Fruit fly (Drosophila melanogaster): ENCODE results near the gene CG13318.

Gene CG13318

DNA sequence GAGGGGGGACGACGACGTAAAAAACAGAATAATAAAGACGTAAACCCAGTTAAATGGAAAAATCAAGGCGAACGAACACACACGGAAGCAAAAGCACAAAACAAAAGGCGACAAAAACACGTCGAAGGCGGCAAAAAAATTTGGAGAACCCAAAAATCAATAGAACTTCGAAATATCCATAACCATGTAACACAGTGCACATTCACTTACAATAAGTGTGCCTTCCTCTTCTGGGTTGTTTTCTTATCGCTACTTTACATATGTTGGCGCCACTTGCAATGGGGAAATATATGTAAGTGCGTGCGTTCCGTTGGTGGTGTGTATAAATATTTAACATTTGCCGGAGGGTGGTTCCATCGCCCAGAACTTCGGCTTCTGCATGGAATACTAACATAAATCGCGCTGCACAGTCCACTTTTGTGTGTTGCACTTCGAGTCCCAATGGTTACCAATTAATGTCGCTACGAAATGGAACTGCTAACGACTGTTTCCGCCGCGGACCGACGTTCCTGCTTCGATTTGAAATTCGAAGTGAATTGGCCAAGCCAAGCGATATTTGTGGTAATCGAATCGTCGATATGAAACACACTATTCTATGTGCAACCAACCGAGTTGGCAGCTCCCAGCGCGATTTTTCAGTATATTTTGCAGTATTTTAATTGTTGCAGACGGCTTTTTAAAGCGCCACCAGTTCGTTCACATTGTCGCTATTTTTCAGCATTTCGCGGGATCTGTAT is 25.2 kb downstream of the CG13318 start, which contains the start of the genes CG9801 and Nasp:
TSS of gene CG9801 (minus strand) at position 542 of the 737 bp plus-strand sequence.
TSS of gene Nasp (plus strand) at position 665 of the 737 bp plus-strand sequence.
- TF ChIP-seq CG9948 (tag; optimal IDR thresholded peaks at IDR 0.05) (peak; percentile 2), CG14655 (GFP tag; optimal IDR thresholded peaks at IDR 0.05) (no peak), gl (tag; optimal IDR thresholded peaks at IDR 0.05) (no peak), Ets98B (GFP tag; IDR thresholded peaks at IDR 0.05) (peak; percentile 17; the same call in 1 of the 2 replicates), rn (GFP tag; IDR thresholded peaks at IDR 0.05) (no peak), Snoo (tag; optimal IDR thresholded peaks at IDR 0.05) (peak; percentile 21), CG15710 (tag; optimal IDR thresholded peaks at IDR 0.05) (no peak), EcR (GFP tag; optimal IDR thresholded peaks at IDR 0.05) (no peak), CG12605 (GFP tag; IDR thresholded peaks at IDR 0.05) (0 out of 2 replicates have a peak, but pooled peaks have one; percentile 6), Pif1A (GFP tag; optimal IDR thresholded peaks at IDR 0.05) (peak; percentile 18)

DNA sequence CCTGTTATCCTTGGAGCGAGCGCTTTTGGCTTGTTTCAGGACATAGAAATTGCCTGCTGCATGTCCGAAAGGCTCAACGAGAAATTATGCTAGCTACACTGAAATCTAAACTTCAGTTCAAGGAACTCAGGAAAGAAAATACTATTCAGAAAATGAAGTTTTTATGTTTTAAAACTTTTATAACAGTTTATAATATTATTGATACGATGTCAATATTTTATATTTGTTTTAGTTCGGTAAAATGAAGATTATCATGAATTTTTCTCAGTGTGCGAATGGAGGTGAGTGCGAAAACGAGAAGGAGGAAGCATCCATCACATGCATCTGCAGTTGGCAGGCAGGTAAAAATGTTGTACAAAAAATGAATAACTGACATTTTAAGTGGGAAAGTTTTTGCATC is 26.1 kb downstream of the CG13318 start:
- TF ChIP-seq CG32121 (GFP tag; IDR thresholded peaks at IDR 0.05): peak; percentile 84
- no peak for TF ChIP-seq CG10348 (GFP tag; IDR thresholded peaks at IDR 0.05)
- TF ChIP-seq CG9948 (tag; optimal IDR thresholded peaks at IDR 0.05): peak; percentile 78
- 0 out of 2 replicates have a peak, but pooled peaks have one; percentile 28 for TF ChIP-seq rn (GFP tag; IDR thresholded peaks at IDR 0.05)
- peak; percentile 77 for TF ChIP-seq CG15710 (tag; optimal IDR thresholded peaks at IDR 0.05)
- peak; percentile 68 for TF ChIP-seq CG34367 (tag; optimal IDR thresholded peaks at IDR 0.05)
- peak; percentile 80 for TF ChIP-seq Snoo (tag; optimal IDR thresholded peaks at IDR 0.05)
- TF ChIP-seq EcR (GFP tag; optimal IDR thresholded peaks at IDR 0.05): no peak
- peak; percentile 56 for TF ChIP-seq D1 (tag; optimal IDR thresholded peaks at IDR 0.05)
- TF ChIP-seq CG8301 (tag; optimal IDR thresholded peaks at IDR 0.05): peak; percentile 76
- peak; percentile 6 for TF ChIP-seq CG13204 (GFP tag; optimal IDR thresholded peaks at IDR 0.05)
- TF ChIP-seq CG14655 (GFP tag; optimal IDR thresholded peaks at IDR 0.05): peak; percentile 72
- TF ChIP-seq CG8159 (tag; optimal IDR thresholded peaks at IDR 0.05): peak; percentile 86
- TF ChIP-seq CG4496 (GFP tag; IDR thresholded peaks at IDR 0.05): peak; percentile 87
- peak; percentile 92 for TF ChIP-seq Pif1B (GFP tag; optimal IDR thresholded peaks at IDR 0.05)
- peak; percentile 95 for TF ChIP-seq Pif1A (GFP tag; optimal IDR thresholded peaks at IDR 0.05)
- TF ChIP-seq CG17806 (tag; optimal IDR thresholded peaks at IDR 0.05): peak; percentile 79
- peak; percentile 84 for TF ChIP-seq CG12605 (GFP tag; IDR thresholded peaks at IDR 0.05)
- peak; percentile 42 for TF ChIP-seq gl (tag; optimal IDR thresholded peaks at IDR 0.05)
- TF ChIP-seq fd96Ca (GFP tag; IDR thresholded peaks at IDR 0.05): peak; percentile 52
- peak; percentile 73 for TF ChIP-seq Ets98B (GFP tag; IDR thresholded peaks at IDR 0.05)

DNA sequence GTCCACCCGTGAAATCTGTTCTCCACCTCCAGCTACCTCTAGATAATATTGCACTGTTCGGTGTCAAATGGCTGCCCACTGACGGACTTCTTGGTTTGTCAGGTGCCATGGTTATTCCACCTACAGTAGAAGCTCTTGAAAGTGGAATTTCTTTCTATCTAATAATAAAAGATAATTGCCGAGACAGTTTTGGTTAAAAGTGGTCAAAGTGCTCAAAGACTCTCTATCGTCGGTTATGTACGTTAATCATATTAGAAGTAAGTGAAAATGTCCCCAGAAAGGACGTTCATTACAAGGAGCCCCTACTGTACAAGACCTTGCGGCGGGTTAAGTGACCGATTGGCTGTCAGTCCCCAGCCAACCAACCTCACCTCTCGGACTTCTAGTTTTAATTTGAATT is 28.3 kb downstream of the CG13318 start:
- TF ChIP-seq CG8159 (tag; optimal IDR thresholded peaks at IDR 0.05) (peak; percentile 10), Pif1B (GFP tag; optimal IDR thresholded peaks at IDR 0.05) (peak; percentile 61), CG9948 (tag; optimal IDR thresholded peaks at IDR 0.05) (peak; percentile 34), D1 (tag; optimal IDR thresholded peaks at IDR 0.05) (no peak), CG15710 (tag; optimal IDR thresholded peaks at IDR 0.05) (peak; percentile 21), CG8301 (tag; optimal IDR thresholded peaks at IDR 0.05) (peak; percentile 30), Snoo (tag; optimal IDR thresholded peaks at IDR 0.05) (peak; percentile 46), Ets98B (GFP tag; IDR thresholded peaks at IDR 0.05) (peak; percentile 35; the same call in 1 of the 2 replicates), CG13204 (GFP tag; optimal IDR thresholded peaks at IDR 0.05) (no peak), CG14655 (GFP tag; optimal IDR thresholded peaks at IDR 0.05) (peak; percentile 44), CG12605 (GFP tag; IDR thresholded peaks at IDR 0.05) (0 out of 2 replicates have a peak, but pooled peaks have one; percentile 19), rn (GFP tag; IDR thresholded peaks at IDR 0.05) (no peak), gl (tag; optimal IDR thresholded peaks at IDR 0.05) (no peak), Pif1A (GFP tag; optimal IDR thresholded peaks at IDR 0.05) (peak; percentile 75), CG10348 (GFP tag; IDR thresholded peaks at IDR 0.05) (no peak), CG17806 (tag; optimal IDR thresholded peaks at IDR 0.05) (peak; percentile 48), CG4496 (GFP tag; IDR thresholded peaks at IDR 0.05) (peak; percentile 24; the same call in 1 of the 3 replicates), CG32121 (GFP tag; IDR thresholded peaks at IDR 0.05) (no peak; the same call in 1 of the 2 replicates), fd96Ca (GFP tag; IDR thresholded peaks at IDR 0.05) (peak; percentile 74), EcR (GFP tag; optimal IDR thresholded peaks at IDR 0.05) (no peak), CG34367 (tag; optimal IDR thresholded peaks at IDR 0.05) (no peak)

DNA sequence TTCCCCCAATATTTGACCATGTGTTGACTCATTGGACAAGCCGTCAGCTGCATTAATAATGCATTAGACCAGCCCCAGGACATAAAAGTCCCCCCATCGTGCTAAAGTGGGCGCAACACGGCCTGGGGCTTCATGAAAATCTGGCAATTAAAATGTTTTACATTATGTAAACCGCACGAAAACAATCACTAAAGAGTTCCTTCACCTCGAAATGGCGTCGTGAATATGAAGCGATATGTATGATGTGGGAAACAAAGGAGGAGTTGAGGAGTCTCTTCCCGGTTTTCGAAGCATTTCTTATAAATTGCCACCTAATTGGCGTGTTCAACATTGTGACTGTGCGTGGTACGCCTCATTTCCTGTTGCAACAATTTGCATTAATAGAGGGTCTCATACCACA is 29.8 kb downstream of the CG13318 start:
- no peak for TF ChIP-seq CG4496 (GFP tag; IDR thresholded peaks at IDR 0.05)
- peak; percentile 65 for TF ChIP-seq EcR (GFP tag; optimal IDR thresholded peaks at IDR 0.05)

DNA sequence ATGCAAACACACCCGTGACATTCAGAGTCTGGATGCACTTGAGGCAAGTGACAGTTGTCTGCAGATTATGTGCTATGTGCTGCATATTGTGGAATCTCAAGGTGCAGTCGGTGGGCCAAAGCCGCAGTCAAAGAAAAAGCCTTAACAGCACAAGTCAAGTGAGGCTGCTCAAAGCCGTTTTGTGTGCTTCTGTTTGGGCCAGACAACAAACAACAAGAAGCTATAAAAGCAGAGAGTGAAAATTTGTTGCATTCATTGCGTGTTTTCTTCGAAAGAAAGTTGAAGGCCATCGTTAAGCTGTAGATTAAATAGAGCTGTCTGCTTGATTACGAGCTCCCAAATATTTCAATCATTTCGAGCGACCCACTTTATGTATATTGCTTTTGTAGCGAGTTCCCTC is 30.6 kb downstream of the CG13318 start:
- TF ChIP-seq Snoo (tag; optimal IDR thresholded peaks at IDR 0.05) (no peak), Ets98B (GFP tag; IDR thresholded peaks at IDR 0.05) (no peak), CG8301 (tag; optimal IDR thresholded peaks at IDR 0.05) (no peak), Pif1A (GFP tag; optimal IDR thresholded peaks at IDR 0.05) (no peak), fd96Ca (GFP tag; IDR thresholded peaks at IDR 0.05) (no peak), CG13204 (GFP tag; optimal IDR thresholded peaks at IDR 0.05) (no peak), rn (GFP tag; IDR thresholded peaks at IDR 0.05) (no peak), EcR (GFP tag; optimal IDR thresholded peaks at IDR 0.05) (no peak), CG15710 (tag; optimal IDR thresholded peaks at IDR 0.05) (no peak), CG34367 (tag; optimal IDR thresholded peaks at IDR 0.05) (no peak), Pif1B (GFP tag; optimal IDR thresholded peaks at IDR 0.05) (no peak), CG32121 (GFP tag; IDR thresholded peaks at IDR 0.05) (no peak), CG17806 (tag; optimal IDR thresholded peaks at IDR 0.05) (no peak), D1 (tag; optimal IDR thresholded peaks at IDR 0.05) (no peak), CG14655 (GFP tag; optimal IDR thresholded peaks at IDR 0.05) (no peak)

Data from whole organism, pupa.